Worm (Caenorhabditis elegans) whole organism, L4 larva: ENCODE data around the gene B0250.7.

ENCODE experiments used
- lir-3 ChIP-seq: sonication (generic microtip); optimal IDR thresholded peaks from 2 replicates; lab custom pipeline; 2016; ENCODE audit warnings: mild to moderate bottlenecking, missing genetic modification characterization, missing compliant biosample characterization
- nhr-25 ChIP-seq: sonication (generic microtip); optimal IDR thresholded peaks from 2 replicates; lab custom pipeline; 2017; ENCODE audit warnings: missing genetic modification characterization, mild to moderate bottlenecking, missing compliant biosample characterization, antibody characterized with exemption, moderate library complexity, borderline replicate concordance; ENCODE audit not compliant: insufficient read depth

- TF ChIP-seq lir-3 (tag; lab: Kevin White, UChicago) (no peak), nhr-25 (no peak)
Measured at ce11 chrV:20500405-20500804, 24.5 kb upstream of the B0250.7 start, which contains the start of gene dct-14.
